Fruit fly (Drosophila melanogaster) whole organism, wandering third instar larva: ENCODE results near the gene CG9331.

ENCODE experiments used
- Hr78 ChIP-seq: fragments of >200 bp; optimal IDR thresholded peaks from 2 replicates; lab custom pipeline; 2017; ENCODE audit warnings: missing biosample characterization, missing genetic modification characterization
- Sp1 ChIP-seq: fragments of 200-800 bp; sonication (Bioruptor generic); optimal IDR thresholded peaks from 3 replicates; lab custom pipeline; 2019; ENCODE audit warnings: missing biosample characterization, mild to moderate bottlenecking, missing genetic modification characterization, moderate library complexity
- dmrt93B ChIP-seq: fragments of 200-800 bp; sonication (Bioruptor generic); optimal IDR thresholded peaks from 2 replicates; lab custom pipeline; 2018; ENCODE audit warnings: missing biosample characterization, mild to moderate bottlenecking, missing genetic modification characterization
- ey ChIP-seq: fragments of 200-800 bp; sonication (Bioruptor generic); optimal IDR thresholded peaks from 2 replicates; lab custom pipeline; 2016; ENCODE audit warnings: missing biosample characterization, missing genetic modification characterization
- pan ChIP-seq: fragments of >200 bp; optimal IDR thresholded peaks from 2 replicates; lab custom pipeline; 2017

- TF ChIP-seq Sp1: no peak
- TF ChIP-seq ey (GFP tag; lab: Kevin White, UChicago): no peak
- no peak for TF ChIP-seq pan
- no peak for TF ChIP-seq Hr78 (GFP tag; lab: Kevin White, UChicago)
- TF ChIP-seq dmrt93B: no peak
Measured at dm6 chr2L:20820767-20821166, 1.9 kb upstream of the CG9331 start, which contains the start of gene CheB38c.
